Fruit fly (Drosophila melanogaster) Kc167 (cell line): ENCODE data around the gene CG11155.

Experiments
- Myc ChIP-seq: fragments of >200 bp; optimal IDR thresholded peaks from 2 replicates; lab custom pipeline; 2017; ENCODE audit warnings: missing external identifiers
- Sin3A ChIP-seq: fragments of >200 bp; optimal IDR thresholded peaks from 2 replicates; lab custom pipeline; 2018; ENCODE audit warnings: missing external identifiers
- h ChIP-seq: fragments of >200 bp; optimal IDR thresholded peaks from 3 replicates; lab custom pipeline; 2018; ENCODE audit warnings: missing external identifiers
- insv ChIP-seq: fragments of >200 bp; optimal IDR thresholded peaks from 3 replicates; lab custom pipeline; 2018; ENCODE audit warnings: missing external identifiers
- psq ChIP-seq: fragments of >200 bp; optimal IDR thresholded peaks from 2 replicates; lab custom pipeline; 2017; ENCODE audit warnings: missing external identifiers
- ttk ChIP-seq: sonication (Bioruptor generic); optimal IDR thresholded peaks from 2 replicates; lab custom pipeline; 2017; ENCODE audit warnings: missing external identifiers

The CG11155 gene

dm6 chr4:1182809-1183208, 56.4 kb downstream of the CG11155 start:
- TF ChIP-seq Sin3A (lab: Kevin White, UChicago): no peak
- TF ChIP-seq psq (lab: Kevin White, UChicago): no peak
- no peak for TF ChIP-seq Myc
- TF ChIP-seq insv: no peak
- no peak for TF ChIP-seq ttk (lab: Kevin White, UChicago)
- TF ChIP-seq h (lab: Kevin White, UChicago): no peak

DNA sequence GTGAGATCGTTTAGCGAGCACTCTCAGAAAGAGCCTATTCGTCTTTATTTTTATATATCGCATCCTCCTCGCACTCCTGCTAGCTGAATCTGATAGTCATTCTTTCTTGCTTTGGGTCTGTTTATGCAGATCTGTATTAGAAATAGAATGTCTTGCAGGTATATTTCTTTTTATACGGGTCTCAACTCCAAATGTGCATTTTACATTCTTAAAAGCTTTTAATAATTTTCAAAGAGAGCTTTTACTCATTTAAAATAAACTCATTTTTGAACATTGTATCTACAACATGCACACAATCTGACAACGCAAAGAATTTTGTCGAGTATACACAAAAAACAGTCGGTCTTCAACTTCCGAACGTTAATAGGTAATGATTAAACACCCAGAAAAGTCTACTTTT, 59.1 kb downstream of the CG11155 start, which contains the start of gene CG33521:
Gene CG33521, plus strand, starts transcription at position 301 of the 400 bp plus-strand sequence.
- no peak for TF ChIP-seq Sin3A (lab: Kevin White, UChicago)
- TF ChIP-seq h (lab: Kevin White, UChicago): no peak
- no peak for TF ChIP-seq insv
- no peak for TF ChIP-seq ttk (lab: Kevin White, UChicago)
- no peak for TF ChIP-seq psq (lab: Kevin White, UChicago)
- no peak for TF ChIP-seq Myc

dm6 chr4:1186828-1187227, 60.4 kb downstream of the CG11155 start:
- no peak for TF ChIP-seq insv
- TF ChIP-seq Myc: no peak
- no peak for TF ChIP-seq ttk (lab: Kevin White, UChicago)
- TF ChIP-seq Sin3A (lab: Kevin White, UChicago): no peak
- no peak for TF ChIP-seq h (lab: Kevin White, UChicago)
- TF ChIP-seq psq (lab: Kevin White, UChicago): no peak
